Worm (Caenorhabditis elegans) whole organism, late embryonic: ENCODE measurements around the gene nex-1.

Source experiments
- C08G9.2 ChIP-seq: sonication (generic microtip); optimal IDR thresholded peaks from 2 replicates; lab custom pipeline; 2016; ENCODE audit warnings: mild to moderate bottlenecking, missing genetic modification characterization, moderate library complexity, missing compliant biosample characterization
- C38D4.7 ChIP-seq: fragments of 200-800 bp; sonication (Bioruptor generic); optimal IDR thresholded peaks from 2 replicates; lab custom pipeline; 2018; ENCODE audit warnings: mild to moderate bottlenecking, missing genetic modification characterization, moderate library complexity, missing compliant biosample characterization
- K09A11.1 ChIP-seq: sonication (generic microtip); optimal IDR thresholded peaks from 2 replicates; lab custom pipeline; 2017; ENCODE audit warnings: antibody characterized with exemption, mild to moderate bottlenecking, missing genetic modification characterization, missing compliant biosample characterization; ENCODE audit not compliant: insufficient read depth
- Y22D7AL.16 ChIP-seq: sonication (generic microtip); optimal IDR thresholded peaks from 2 replicates; lab custom pipeline; 2016; ENCODE audit warnings: missing genetic modification characterization, missing compliant biosample characterization
- ahr-1 ChIP-seq: sonication (generic microtip); optimal IDR thresholded peaks from 2 replicates; lab custom pipeline; 2016; ENCODE audit warnings: missing genetic modification characterization, missing compliant biosample characterization
- ceh-14 ChIP-seq: sonication (generic microtip); optimal IDR thresholded peaks from 2 replicates; lab custom pipeline; 2016; ENCODE audit warnings: missing genotype, missing genetic modification characterization, missing compliant biosample characterization
- ceh-18 ChIP-seq: sonication (generic microtip); optimal IDR thresholded peaks from 2 replicates; lab custom pipeline; 2016; ENCODE audit warnings: missing genetic modification characterization, missing compliant biosample characterization
- ceh-22 ChIP-seq: sonication (generic microtip); optimal IDR thresholded peaks from 2 replicates; lab custom pipeline; 2017; ENCODE audit warnings: missing biosample characterization, missing genetic modification characterization
- ceh-24 ChIP-seq: sonication (generic microtip); optimal IDR thresholded peaks from 2 replicates; lab custom pipeline; 2016; ENCODE audit warnings: mild to moderate bottlenecking, missing genetic modification characterization, missing compliant biosample characterization
- ceh-31 ChIP-seq: sonication (generic microtip); optimal IDR thresholded peaks from 2 replicates; lab custom pipeline; 2016; ENCODE audit warnings: missing genetic modification characterization, missing compliant biosample characterization
- ceh-45 ChIP-seq: fragments of 200-800 bp; sonication (Bioruptor generic); IDR thresholded peaks from 2 replicates; pipeline ENCODE4 v1.3.6; 2022; ENCODE audit warnings: missing genetic modification reagents, missing genetic modification characterization, missing compliant biosample characterization
- ceh-9 ChIP-seq: sonication (generic microtip); optimal IDR thresholded peaks from 2 replicates; lab custom pipeline; 2016; ENCODE audit warnings: mild to moderate bottlenecking, missing genetic modification characterization, inconsistent platforms, missing compliant biosample characterization
- dmd-4 ChIP-seq: sonication (generic microtip); optimal IDR thresholded peaks from 2 replicates; lab custom pipeline; 2016; ENCODE audit warnings: borderline replicate concordance, missing genetic modification characterization, missing compliant biosample characterization
- dve-1 ChIP-seq: sonication (generic microtip); optimal IDR thresholded peaks from 2 replicates; lab custom pipeline; 2017; ENCODE audit warnings: antibody characterized with exemption, mild to moderate bottlenecking, missing genetic modification characterization, missing compliant biosample characterization
- elt-4 ChIP-seq: sonication (generic microtip); optimal IDR thresholded peaks from 2 replicates; lab custom pipeline; 2016; ENCODE audit warnings: missing genetic modification characterization, missing compliant biosample characterization
- fax-1 ChIP-seq: sonication (generic microtip); optimal IDR thresholded peaks from 2 replicates; lab custom pipeline; 2016; ENCODE audit warnings: missing genotype, missing genetic modification characterization, missing compliant biosample characterization
- fkh-10 ChIP-seq: fragments of 150-350 bp; optimal IDR thresholded peaks from 2 replicates; lab custom pipeline; 2014; ENCODE audit warnings: missing biosample characterization, missing genetic modification reagents, missing genetic modification characterization
- gmeb-2 ChIP-seq: sonication (generic microtip); optimal IDR thresholded peaks from 2 replicates; lab custom pipeline; 2016; ENCODE audit warnings: missing genetic modification characterization, inconsistent platforms, missing compliant biosample characterization
- hlh-30 ChIP-seq: sonication (generic microtip); optimal IDR thresholded peaks from 2 replicates; lab custom pipeline; 2017; ENCODE audit warnings: antibody characterized with exemption, missing genetic modification characterization, missing compliant biosample characterization; ENCODE audit not compliant: insufficient read depth
- hlh-8 ChIP-seq: sonication (generic microtip); optimal IDR thresholded peaks from 2 replicates; lab custom pipeline; 2016; ENCODE audit warnings: missing genotype, missing genetic modification characterization, missing compliant biosample characterization
- lin-11 ChIP-seq: fragments of 200-800 bp; sonication (Bioruptor generic); optimal IDR thresholded peaks from 2 replicates; lab custom pipeline; 2018; ENCODE audit warnings: mild to moderate bottlenecking, missing genetic modification characterization, missing compliant biosample characterization
- madf-2 ChIP-seq: sonication (generic microtip); optimal IDR thresholded peaks from 2 replicates; lab custom pipeline; 2017; ENCODE audit warnings: missing genetic modification characterization, missing compliant biosample characterization
- pag-3 ChIP-seq: sonication (generic microtip); optimal IDR thresholded peaks from 2 replicates; lab custom pipeline; 2016; ENCODE audit warnings: missing compliant biosample characterization, missing genetic modification characterization, borderline replicate concordance
- pax-1 ChIP-seq: fragments of 150-350 bp; optimal IDR thresholded peaks from 2 replicates; lab custom pipeline; 2014; ENCODE audit warnings: missing biosample characterization, missing genetic modification characterization
- pha-4 ChIP-seq: fragments of 150-350 bp; optimal IDR thresholded peaks from 2 replicates; lab custom pipeline; 2018; ENCODE audit warnings: missing biosample characterization, missing genetic modification reagents, missing genetic modification characterization
- sdc-2 ChIP-seq: sonication (generic microtip); optimal IDR thresholded peaks from 2 replicates; lab custom pipeline; 2016; ENCODE audit warnings: missing genotype, missing genetic modification characterization, missing compliant biosample characterization
- sox-2 ChIP-seq: fragments of 200-800 bp; sonication (Bioruptor generic); IDR thresholded peaks from 2 replicates; pipeline ENCODE4 v1.3.6; 2022; ENCODE audit warnings: missing genetic modification reagents, missing genetic modification characterization, missing compliant biosample characterization
- sox-4 ChIP-seq: sonication (generic microtip); optimal IDR thresholded peaks from 2 replicates; lab custom pipeline; 2017; ENCODE audit warnings: mild to moderate bottlenecking, missing genetic modification characterization, inconsistent platforms, missing compliant biosample characterization
- tbx-7 ChIP-seq: sonication (generic microtip); optimal IDR thresholded peaks from 2 replicates; lab custom pipeline; 2016; ENCODE audit warnings: missing genotype, missing genetic modification characterization, missing compliant biosample characterization
- unc-42 ChIP-seq: sonication (generic microtip); optimal IDR thresholded peaks from 2 replicates; lab custom pipeline; 2016; ENCODE audit warnings: missing genotype, missing genetic modification characterization, missing compliant biosample characterization
- zip-5 ChIP-seq: sonication (generic microtip); optimal IDR thresholded peaks from 2 replicates; lab custom pipeline; 2016; ENCODE audit warnings: missing genetic modification characterization, missing compliant biosample characterization
- ztf-16 ChIP-seq: sonication (generic microtip); optimal IDR thresholded peaks from 2 replicates; lab custom pipeline; 2017; ENCODE audit warnings: missing genetic modification characterization, missing compliant biosample characterization

The nex-1 gene

DNA sequence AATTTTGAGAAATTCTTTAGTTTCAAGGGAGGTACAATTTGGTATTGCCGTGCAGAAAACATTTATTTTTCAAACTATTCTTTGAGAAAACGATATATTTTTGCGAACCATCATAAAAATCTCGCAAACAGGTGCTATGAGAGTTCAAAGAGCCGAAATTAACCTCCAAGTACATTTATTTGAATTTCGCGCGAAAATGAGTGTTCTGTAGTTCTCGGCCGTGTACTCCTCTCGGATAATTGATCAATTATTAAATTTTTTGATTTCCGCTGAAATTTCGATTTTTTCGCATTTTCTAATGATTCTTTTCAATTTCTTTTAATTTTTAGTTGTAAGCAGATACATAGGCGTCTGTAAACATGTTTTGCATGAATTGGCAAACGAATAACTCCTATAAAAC, 35.2 kb upstream of the nex-1 start (continued):
- TF ChIP-seq pag-3 (tag; lab: Kevin White, UChicago), result no peak
- TF ChIP-seq Y22D7AL.16 (tag; lab: Kevin White, UChicago), result no peak
- peak; percentile 79 for TF ChIP-seq C08G9.2 (tag; lab: Kevin White, UChicago)
- TF ChIP-seq dve-1 (tag; lab: Kevin White, UChicago), result no peak
- TF ChIP-seq zip-5 (tag; lab: Kevin White, UChicago), result peak; percentile 35
- no peak for TF ChIP-seq ceh-18 (tag; lab: Kevin White, UChicago)
- no peak for TF ChIP-seq fkh-10
- no peak for TF ChIP-seq ceh-45 (GFP tag; lab: Robert Waterston, UW)
- TF ChIP-seq sox-2 (GFP tag; lab: Robert Waterston, UW), result no peak
- no peak for TF ChIP-seq lin-11 (tag; lab: Kevin White, UChicago)
- TF ChIP-seq tbx-7 (tag; lab: Kevin White, UChicago), result peak; percentile 25
- TF ChIP-seq fax-1 (tag; lab: Kevin White, UChicago), result no peak
- no peak for TF ChIP-seq sdc-2 (tag; lab: Kevin White, UChicago)
- TF ChIP-seq hlh-8, result no peak
- TF ChIP-seq, all 69 proteins: peak for 8

- TF ChIP-seq ceh-14 (tag; lab: Kevin White, UChicago) (no peak), unc-42 (tag; lab: Kevin White, UChicago) (peak; percentile 55), ceh-24 (no peak)
Measured at ce11 chrIII:5190671-5191174, 34.7 kb upstream of the nex-1 start, which contains the start of gene hira-1. TSS of gene hira-1 (plus strand) at chrIII:5191124.

ce11 chrIII:5193266-5193665, 32.2 kb upstream of the nex-1 start:
- TF ChIP-seq sox-2 (GFP tag; lab: Robert Waterston, UW), result no peak
- TF ChIP-seq C38D4.7 (GFP tag; lab: Kevin White, UChicago), result no peak
- TF ChIP-seq sox-4 (tag; lab: Kevin White, UChicago), result no peak
- peak; percentile 18 for TF ChIP-seq hlh-30 (tag; lab: Kevin White, UChicago)
- TF ChIP-seq pag-3 (tag; lab: Kevin White, UChicago), result no peak
- no peak for TF ChIP-seq elt-4 (tag; lab: Kevin White, UChicago)

DNA sequence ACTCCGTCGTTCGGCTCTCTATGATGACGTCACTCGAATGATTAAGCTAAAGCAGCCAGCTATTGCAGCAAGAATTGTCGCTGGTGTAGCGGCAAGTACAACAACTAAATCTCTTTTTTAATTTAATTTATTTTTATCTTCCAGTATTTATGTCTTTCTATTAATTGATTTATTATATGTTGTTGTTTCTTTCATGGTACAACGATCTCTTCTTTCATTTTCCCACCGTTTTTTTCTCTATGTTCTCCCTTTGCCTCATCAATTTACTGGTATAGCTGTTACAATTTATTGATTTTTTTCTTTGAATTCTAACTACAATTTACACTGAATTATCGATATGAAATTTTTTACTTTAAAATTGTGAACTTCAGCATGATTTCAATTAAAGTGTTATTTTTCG, 29.7 kb upstream of the nex-1 start, which contains the start of gene moc-6:
Gene moc-6, plus strand, starts transcription at position 301 of the 400 bp plus-strand sequence.
- TF ChIP-seq sdc-2 (tag; lab: Kevin White, UChicago), result no peak
- TF ChIP-seq ahr-1, result no peak
- TF ChIP-seq pax-1 (tag; lab: Kevin White, UChicago), result no peak
- TF ChIP-seq sox-4 (tag; lab: Kevin White, UChicago), result no peak
- no peak for TF ChIP-seq gmeb-2 (tag; lab: Kevin White, UChicago)
- no peak for TF ChIP-seq dmd-4 (tag; lab: Kevin White, UChicago)
- TF ChIP-seq ztf-16 (tag; lab: Kevin White, UChicago), result no peak
- TF ChIP-seq C08G9.2 (tag; lab: Kevin White, UChicago), result no peak
- no peak for TF ChIP-seq pag-3 (tag; lab: Kevin White, UChicago)
- TF ChIP-seq ceh-24, result no peak
- no peak for TF ChIP-seq ceh-9
- TF ChIP-seq pha-4 (tag; lab: Kevin White, UChicago), result no peak
- TF ChIP-seq fkh-10, result no peak
- no peak for TF ChIP-seq elt-4 (tag; lab: Kevin White, UChicago)
- TF ChIP-seq ceh-31 (tag; lab: Kevin White, UChicago), result no peak
- TF ChIP-seq K09A11.1 (tag; lab: Kevin White, UChicago), result no peak
- TF ChIP-seq ceh-22 (tag; lab: Kevin White, UChicago), result no peak
- TF ChIP-seq madf-2 (tag; lab: Kevin White, UChicago), result no peak
- TF ChIP-seq, all 69 proteins: peak for 0
